Worm (Caenorhabditis elegans) whole organism, L4 larva: ENCODE measurements around the gene glc-4.

ENCODE experiments used
- F37D6.2 ChIP-seq: sonication (generic microtip); optimal IDR thresholded peaks from 2 replicates; lab custom pipeline; 2016; ENCODE audit warnings: mild to moderate bottlenecking, missing genetic modification characterization, missing compliant biosample characterization
- F44E2.7 ChIP-seq: fragments of 200-800 bp; sonication (Bioruptor generic); IDR thresholded peaks from 2 replicates; pipeline ENCODE4 v2.1.2; 2022; ENCODE audit warnings: missing genetic modification characterization, missing compliant biosample characterization
- F49E8.2 ChIP-seq: sonication (generic microtip); optimal IDR thresholded peaks from 2 replicates; lab custom pipeline; 2016; ENCODE audit warnings: missing compliant biosample characterization, mild to moderate bottlenecking, missing genetic modification characterization, borderline replicate concordance
- T20F7.1 ChIP-seq: fragments of 200-800 bp; sonication (Bioruptor generic); optimal IDR thresholded peaks from 2 replicates; lab custom pipeline; 2018; ENCODE audit warnings: mild to moderate bottlenecking, missing genetic modification characterization, missing compliant biosample characterization
- T26A8.4 ChIP-seq: fragments of 200-800 bp; sonication (Bioruptor generic); IDR thresholded peaks from 2 replicates; pipeline ENCODE4 v1.3.6; 2022; ENCODE audit warnings: missing genetic modification characterization, missing compliant biosample characterization
- Y48G9A.11 ChIP-seq: fragments of 200-800 bp; sonication (Bioruptor generic); IDR thresholded peaks from 2 replicates; pipeline ENCODE4 v1.3.6; 2022; ENCODE audit warnings: missing genetic modification reagents, missing genetic modification characterization, missing compliant biosample characterization
- Y75B8A.6 ChIP-seq: fragments of 200-800 bp; sonication (Bioruptor generic); IDR thresholded peaks from 2 replicates; pipeline ENCODE4 v1.3.6; 2022; ENCODE audit warnings: missing genetic modification reagents, missing genetic modification characterization, missing compliant biosample characterization
- ZK337.2 ChIP-seq: fragments of 200-800 bp; sonication (Bioruptor generic); IDR thresholded peaks from 2 replicates; pipeline ENCODE4 v1.3.6; 2022; ENCODE audit warnings: missing genetic modification reagents, missing genetic modification characterization, missing compliant biosample characterization
- aha-1 ChIP-seq: fragments of 150-350 bp; peaks from one replicate; lab custom pipeline; 2014; ENCODE audit warnings: missing biosample characterization, missing genetic modification characterization
- arid-1 ChIP-seq: fragments of 200-800 bp; sonication (Bioruptor generic); conservative IDR thresholded peaks from 2 replicates; pipeline ENCODE4 v1.3.6; 2022; ENCODE audit warnings: missing genetic modification reagents, missing genetic modification characterization, missing compliant biosample characterization
- attf-4 ChIP-seq: sonication (generic microtip); optimal IDR thresholded peaks from 3 replicates; lab custom pipeline; 2017; ENCODE audit warnings: missing biosample characterization, missing genetic modification characterization
- ceh-20 ChIP-seq: fragments of 200-800 bp; sonication (Bioruptor generic); IDR thresholded peaks from 2 replicates; pipeline ENCODE4 v1.3.6; 2022; ENCODE audit warnings: missing genetic modification reagents, missing genetic modification characterization, missing compliant biosample characterization
- ceh-82 ChIP-seq: sonication (generic microtip); optimal IDR thresholded peaks from 2 replicates; lab custom pipeline; 2017; ENCODE audit warnings: missing biosample characterization, missing genetic modification characterization
- ces-1 ChIP-seq: fragments of 150-350 bp; sonication (generic microtip); optimal IDR thresholded peaks from 4 replicates; lab custom pipeline; 2014; ENCODE audit warnings: missing biosample characterization, missing genetic modification reagents, missing genetic modification characterization
- ctbp-1 ChIP-seq: fragments of 200-800 bp; sonication (Bioruptor generic); IDR thresholded peaks from 2 replicates; pipeline ENCODE4 v1.3.6; 2022; ENCODE audit warnings: missing genetic modification reagents, missing genetic modification characterization, missing compliant biosample characterization
- daf-12 ChIP-seq: fragments of 150-350 bp; optimal IDR thresholded peaks from 2 replicates; lab custom pipeline; 2014; ENCODE audit warnings: missing biosample characterization, missing genetic modification reagents, missing genetic modification characterization
- dmd-6 ChIP-seq: fragments of 200-800 bp; sonication (Bioruptor generic); IDR thresholded peaks from 2 replicates; pipeline ENCODE4 v1.3.6; 2022; ENCODE audit warnings: missing genetic modification reagents, missing genetic modification characterization, missing compliant biosample characterization
- duxl-1 ChIP-seq: sonication (generic microtip); optimal IDR thresholded peaks from 2 replicates; lab custom pipeline; 2016; ENCODE audit warnings: mild to moderate bottlenecking, missing genetic modification characterization, moderate library complexity, missing compliant biosample characterization; ENCODE audit not compliant: poor library complexity
- gei-8 ChIP-seq: fragments of 200-800 bp; sonication (Bioruptor generic); optimal IDR thresholded peaks from 2 replicates; lab custom pipeline; 2018; ENCODE audit warnings: mild to moderate bottlenecking, missing genetic modification characterization, missing compliant biosample characterization
- hif-1 ChIP-seq, 2 experiments: sonication (generic microtip); optimal IDR thresholded peaks; 2 replicates each; lab custom pipeline; 2016 to 2017; ENCODE audit warnings: missing compliant biosample characterization in 2 of 2, missing genetic modification characterization in 2 of 2, missing genetic modification reagents in 2 of 2, missing genotype in 2 of 2, mild to moderate bottlenecking in 1 of 2
- hlh-30 ChIP-seq: sonication (generic microtip); optimal IDR thresholded peaks from 2 replicates; lab custom pipeline; 2017; ENCODE audit warnings: antibody characterized with exemption, mild to moderate bottlenecking, missing genetic modification characterization, missing compliant biosample characterization; ENCODE audit not compliant: insufficient read depth
- lim-7 ChIP-seq: fragments of 200-800 bp; sonication (Bioruptor generic); IDR thresholded peaks from 2 replicates; pipeline ENCODE4 v1.3.6; 2022; ENCODE audit warnings: missing genetic modification characterization, missing compliant biosample characterization
- lin-1 ChIP-seq: fragments of 200-800 bp; sonication (Bioruptor generic); IDR thresholded peaks from 2 replicates; pipeline ENCODE4 v1.3.6; 2022; ENCODE audit warnings: missing genetic modification reagents, missing genetic modification characterization, missing compliant biosample characterization
- lin-38 ChIP-seq: fragments of 200-800 bp; sonication (Bioruptor generic); IDR thresholded peaks from 2 replicates; pipeline ENCODE4 v1.3.6; 2022; ENCODE audit warnings: missing genetic modification reagents, missing genetic modification characterization, missing compliant biosample characterization
- lin-39 ChIP-seq: fragments of 150-350 bp; optimal IDR thresholded peaks from 2 replicates; lab custom pipeline; 2014; ENCODE audit warnings: missing biosample characterization, missing genetic modification reagents, missing genetic modification characterization
- mes-2 ChIP-seq: sonication (generic microtip); optimal IDR thresholded peaks from 2 replicates; lab custom pipeline; 2016; ENCODE audit warnings: missing genotype, mild to moderate bottlenecking, missing genetic modification characterization, missing compliant biosample characterization; ENCODE audit not compliant: poor library complexity, severe bottlenecking
- nhr-10 ChIP-seq: fragments of 150-350 bp; optimal IDR thresholded peaks from 2 replicates; lab custom pipeline; 2014; ENCODE audit warnings: missing biosample characterization, missing genetic modification characterization
- nhr-111 ChIP-seq: fragments of 200-800 bp; sonication (Bioruptor generic); optimal IDR thresholded peaks from 2 replicates; lab custom pipeline; 2018; ENCODE audit warnings: mild to moderate bottlenecking, missing genetic modification characterization, missing compliant biosample characterization
- nhr-237 ChIP-seq: sonication (generic microtip); optimal IDR thresholded peaks from 2 replicates; lab custom pipeline; 2017; ENCODE audit warnings: missing biosample characterization, missing genetic modification characterization
- nhr-25 ChIP-seq: sonication (generic microtip); optimal IDR thresholded peaks from 2 replicates; lab custom pipeline; 2017; ENCODE audit warnings: missing genetic modification characterization, mild to moderate bottlenecking, missing compliant biosample characterization, antibody characterized with exemption, moderate library complexity, borderline replicate concordance; ENCODE audit not compliant: insufficient read depth
- nhr-28 ChIP-seq: fragments of 150-350 bp; optimal IDR thresholded peaks from 2 replicates; lab custom pipeline; 2014; ENCODE audit warnings: missing biosample characterization, missing genetic modification characterization
- nhr-41 ChIP-seq: fragments of 200-800 bp; sonication (Bioruptor generic); IDR thresholded peaks from 2 replicates; pipeline ENCODE4 v1.3.6; 2022; ENCODE audit warnings: missing genetic modification reagents, missing genetic modification characterization, missing compliant biosample characterization
- nhr-42 ChIP-seq: fragments of 200-800 bp; sonication (Bioruptor generic); IDR thresholded peaks from 2 replicates; pipeline ENCODE4 v1.3.6; 2022; ENCODE audit warnings: missing genetic modification characterization, missing compliant biosample characterization
- nhr-48 ChIP-seq: sonication (generic microtip); optimal IDR thresholded peaks from 2 replicates; lab custom pipeline; 2016; ENCODE audit warnings: mild to moderate bottlenecking, missing genetic modification characterization, missing compliant biosample characterization
- nhr-77 ChIP-seq: fragments of 150-350 bp; optimal IDR thresholded peaks from 2 replicates; lab custom pipeline; 2014; ENCODE audit warnings: missing biosample characterization, missing genetic modification characterization
- pqm-1 ChIP-seq: sonication (generic microtip); optimal IDR thresholded peaks from 2 replicates; lab custom pipeline; 2017; ENCODE audit warnings: missing biosample characterization, missing genetic modification characterization
- saeg-2 ChIP-seq: fragments of 200-800 bp; sonication (Bioruptor generic); IDR thresholded peaks from 2 replicates; pipeline ENCODE4 v1.3.6; 2022; ENCODE audit warnings: missing genetic modification reagents, missing genetic modification characterization, missing compliant biosample characterization
- sdz-12 ChIP-seq: fragments of 200-800 bp; sonication (Bioruptor generic); optimal IDR thresholded peaks from 2 replicates; lab custom pipeline; 2018; ENCODE audit warnings: mild to moderate bottlenecking, missing genetic modification characterization, missing compliant biosample characterization
- set-16 ChIP-seq: fragments of 200-800 bp; sonication (Bioruptor generic); IDR thresholded peaks from 2 replicates; pipeline ENCODE4 v1.3.6; 2022; ENCODE audit warnings: missing genetic modification reagents, missing genetic modification characterization, missing compliant biosample characterization
- skn-1 ChIP-seq: fragments of 150-350 bp; optimal IDR thresholded peaks from 2 replicates; lab custom pipeline; 2014; ENCODE audit warnings: missing biosample characterization, missing genetic modification characterization
- vab-7 ChIP-seq: fragments of 200-800 bp; sonication (Bioruptor generic); IDR thresholded peaks from 2 replicates; pipeline ENCODE4 v1.3.6; 2022; ENCODE audit warnings: missing genetic modification reagents, missing genetic modification characterization, missing compliant biosample characterization
- zag-1 ChIP-seq: fragments of 150-350 bp; optimal IDR thresholded peaks from 2 replicates; lab custom pipeline; 2014; ENCODE audit warnings: missing biosample characterization, missing genetic modification characterization
- zip-2 ChIP-seq: fragments of 150-350 bp; optimal IDR thresholded peaks from 2 replicates; lab custom pipeline; 2014; ENCODE audit warnings: missing biosample characterization, missing genetic modification characterization

glc-4 gene

ce11 chrII:7155392-7155791 is 19.4 kb downstream of the glc-4 start, which contains the start of gene C27H5.2 (continued):
- peak; percentile 26 for TF ChIP-seq nhr-28 (tag; lab: Kevin White, UChicago)

ce11 chrII:7154711-7155110 is 20.0 kb downstream of the glc-4 start:
- TF ChIP-seq set-16 (GFP tag; lab: Robert Waterston, UW) (peak; percentile 96), Y75B8A.6 (GFP tag; lab: Robert Waterston, UW) (no peak)

ce11 chrII:7153095-7153494 is 21.6 kb downstream of the glc-4 start:
- peak; percentile 89 for TF ChIP-seq set-16 (GFP tag; lab: Robert Waterston, UW)
- TF ChIP-seq, all 104 proteins: peak for 1; not testable (repeated sequence) for 103

- TF ChIP-seq ceh-82 (no peak), Y48G9A.11 (peak; percentile 91), ctbp-1 (GFP tag; lab: Robert Waterston, UW) (peak; percentile 94), daf-12 (no peak), pqm-1 (tag; lab: Kevin White, UChicago) (peak; percentile 13), skn-1 (tag; lab: Kevin White, UChicago) (peak; percentile 87), lin-1 (GFP tag; lab: Robert Waterston, UW) (peak; percentile 89), nhr-25 (peak; percentile 93), ceh-20 (peak; percentile 94), hif-1 (tag; optimal IDR thresholded peaks at IDR 0.05; lab: Kevin White, UChicago) (peak; percentile 36 to 71), gei-8 (GFP tag; lab: Kevin White, UChicago) (peak; percentile 65), T20F7.1 (GFP tag; lab: Kevin White, UChicago) (peak; percentile 90), F49E8.2 (peak; percentile 90), saeg-2 (peak; percentile 87), F44E2.7 (GFP tag; lab: Robert Waterston, UW) (peak; percentile 67; the same call in 1 of the 2 replicates), zip-2 (tag; lab: Kevin White, UChicago) (peak; percentile 76), lin-39 (tag; lab: Kevin White, UChicago) (no peak), sdz-12 (GFP tag; lab: Kevin White, UChicago) (no peak), attf-4 (tag; lab: Kevin White, UChicago) (no peak), nhr-41 (GFP tag; lab: Robert Waterston, UW) (peak; percentile 61; the same call in 1 of the 2 replicates), lin-38 (GFP tag; lab: Robert Waterston, UW) (peak; percentile 96), ces-1 (GFP tag; lab: Kevin White, UChicago) (peak; percentile 59), arid-1 (peak; percentile 96), F37D6.2 (tag; lab: Kevin White, UChicago) (peak; percentile 86), hlh-30 (tag; lab: Kevin White, UChicago) (peak; percentile 83), nhr-237 (tag; lab: Kevin White, UChicago) (no peak), duxl-1 (tag; lab: Kevin White, UChicago) (peak; percentile 92), nhr-77 (tag; lab: Kevin White, UChicago) (peak; percentile 85), lim-7 (GFP tag; lab: Robert Waterston, UW) (no peak), zag-1 (tag; lab: Kevin White, UChicago) (peak; percentile 72), Y75B8A.6 (GFP tag; lab: Robert Waterston, UW) (no peak), T26A8.4 (GFP tag; lab: Robert Waterston, UW) (peak; percentile 95), vab-7 (GFP tag; lab: Robert Waterston, UW) (0 out of 2 replicates have a peak, but pooled peaks have one; percentile 49), mes-2 (tag; lab: Kevin White, UChicago) (peak; percentile 96), nhr-48 (tag; lab: Kevin White, UChicago) (peak; percentile 90), dmd-6 (GFP tag; lab: Robert Waterston, UW) (peak; percentile 95), nhr-10 (tag; lab: Kevin White, UChicago) (peak; percentile 6), nhr-111 (GFP tag; lab: Kevin White, UChicago) (no peak), nhr-42 (peak; percentile 93), ZK337.2 (GFP tag; lab: Robert Waterston, UW) (no peak; the same call in 1 of the 2 replicates), aha-1 (peak; percentile 98)
Measured at ce11 chrII:7151969-7152631, 22.6 kb downstream of the glc-4 start, which contains the start of gene fust-1. Gene fust-1 (plus strand): TSS chrII:7152581.
